Fruit fly (Drosophila melanogaster): ENCODE measurements around the gene CG43084.

The CG43084 gene

DNA sequence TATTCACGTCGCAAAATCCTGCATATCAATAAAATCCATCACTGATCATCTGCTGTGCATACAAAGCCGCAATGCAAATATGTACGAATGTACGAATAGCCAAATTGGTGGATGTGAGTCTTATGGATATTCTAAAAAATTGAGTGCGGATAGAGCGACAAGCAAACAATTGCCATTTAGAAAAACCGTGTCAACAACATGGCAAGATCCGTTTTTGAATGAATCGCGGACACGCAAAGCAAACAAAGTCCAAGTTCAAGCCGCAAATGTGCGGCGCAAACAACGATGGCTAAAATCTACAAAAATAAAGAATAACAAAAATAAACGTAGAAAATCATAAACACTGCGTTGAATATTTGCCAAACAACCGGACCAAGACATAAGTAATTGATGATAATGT lies 38.9 kb downstream of the CG43084 start (continued):
- TF ChIP-seq wdn (GFP tag; IDR thresholded peaks at IDR 0.05), result 0 out of 2 replicates have a peak, but pooled peaks have one; percentile 10
- peak; percentile 8 for TF ChIP-seq Fer1 (GFP tag; optimal IDR thresholded peaks at IDR 0.05)
- TF ChIP-seq H15 (GFP tag; IDR thresholded peaks at IDR 0.05), result no peak
- TF ChIP-seq CG14050 (GFP tag; IDR thresholded peaks at IDR 0.05), result no peak
- TF ChIP-seq Lpt (GFP tag; optimal IDR thresholded peaks at IDR 0.05), result no peak
- TF ChIP-seq Drgx (GFP tag; IDR thresholded peaks at IDR 0.05), result no peak
- peak; percentile 17 for TF ChIP-seq CG12769 (tag; optimal IDR thresholded peaks at IDR 0.05)
- peak; percentile 28 for TF ChIP-seq CrebB (tag; optimal IDR thresholded peaks at IDR 0.05)
- TF ChIP-seq Dp (GFP tag; optimal IDR thresholded peaks at IDR 0.05), result no peak
- TF ChIP-seq CG17328 (GFP tag; IDR thresholded peaks at IDR 0.05), result no peak
- no peak for TF ChIP-seq croc (GFP tag; conservative IDR thresholded peaks at IDR 0.05)
- no peak for TF ChIP-seq Asciz (GFP tag; optimal IDR thresholded peaks at IDR 0.05)
- TF ChIP-seq lab (GFP tag; optimal IDR thresholded peaks at IDR 0.05), result peak; percentile 47
- no peak for TF ChIP-seq CG8290 (GFP tag; optimal IDR thresholded peaks at IDR 0.05)
- TF ChIP-seq CG8290 (tag; optimal IDR thresholded peaks at IDR 0.05), result peak in 1 of 2 experiments; percentile 46
- TF ChIP-seq bcd (GFP tag; optimal IDR thresholded peaks at IDR 0.05), result peak; percentile 13
- TF ChIP-seq Dip2 (GFP tag; IDR thresholded peaks at IDR 0.05), result no peak
- TF ChIP-seq Oli (tag; optimal IDR thresholded peaks at IDR 0.05), result no peak
- TF ChIP-seq CG17568 (GFP tag; optimal IDR thresholded peaks at IDR 0.05), result no peak
- no peak for TF ChIP-seq Lhr (GFP tag; optimal IDR thresholded peaks at IDR 0.05)
- peak; percentile 30; the same call in 1 of the 2 replicates for TF ChIP-seq E2f2 (GFP tag; IDR thresholded peaks at IDR 0.05)
- peak; percentile 29 for TF ChIP-seq schlank (tag; optimal IDR thresholded peaks at IDR 0.05)
- TF ChIP-seq HLH54F (GFP tag; optimal IDR thresholded peaks at IDR 0.05), result no peak
- peak; percentile 41 for TF ChIP-seq B-H2 (GFP tag; optimal IDR thresholded peaks at IDR 0.05)
- TF ChIP-seq pho (GFP tag; optimal IDR thresholded peaks at IDR 0.05), result peak; percentile 18

DNA sequence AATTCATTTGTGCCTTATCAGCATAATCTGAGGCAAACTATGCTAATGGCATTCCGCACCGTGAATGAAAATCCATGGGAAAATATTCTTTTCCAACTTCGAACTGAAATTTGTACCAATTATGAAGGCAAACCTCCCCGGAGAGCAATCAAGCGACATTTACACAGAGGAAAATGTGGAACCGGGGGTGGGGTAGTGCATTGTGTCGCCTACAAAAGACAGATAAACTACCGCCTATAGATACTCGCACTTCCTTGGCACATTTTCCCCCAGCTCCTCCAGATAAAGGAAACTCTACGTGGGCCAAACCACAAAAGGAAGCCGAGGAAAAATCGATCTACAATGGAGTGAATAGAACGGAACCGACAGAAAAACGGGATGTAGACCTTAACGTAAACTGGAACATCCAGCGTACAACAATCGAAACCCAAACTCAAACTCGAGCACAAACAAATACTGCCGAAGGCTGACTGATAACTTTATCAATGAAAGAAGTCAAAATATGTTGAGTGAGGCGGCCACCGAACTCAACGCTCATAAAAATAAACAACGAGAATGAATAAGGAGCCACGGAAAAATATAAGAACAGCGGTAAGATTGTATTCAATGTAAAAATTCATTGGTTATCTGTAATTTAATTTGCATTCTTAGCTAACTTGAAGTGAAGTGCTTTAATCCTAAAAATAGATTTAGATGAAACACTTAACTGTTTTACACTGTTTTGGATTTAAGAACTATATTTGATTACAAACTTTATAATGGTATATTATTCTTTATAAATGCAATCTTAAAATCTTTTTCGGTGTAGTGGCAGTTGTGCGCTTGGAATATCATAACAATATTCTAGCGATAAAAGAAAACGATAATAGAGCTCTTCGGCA lies 40.3 kb downstream of the CG43084 start:
- peak; percentile 67 for TF ChIP-seq unpg (GFP tag; optimal IDR thresholded peaks at IDR 0.05)
- peak; percentile 30 for TF ChIP-seq CG13296 (GFP tag; optimal IDR thresholded peaks at IDR 0.05)
- no peak for TF ChIP-seq sr (GFP tag; IDR thresholded peaks at IDR 0.05)
- TF ChIP-seq ttk (GFP tag; IDR thresholded peaks at IDR 0.05), result peak; percentile 14; the same call in 1 of the 2 replicates
- peak; percentile 18 for TF ChIP-seq scrt (GFP tag; optimal IDR thresholded peaks at IDR 0.05)
- TF ChIP-seq chm (GFP tag; IDR thresholded peaks at IDR 0.05), result no peak
- no peak for TF ChIP-seq sob (GFP tag; IDR thresholded peaks at IDR 0.05)
- TF ChIP-seq ssp (GFP tag; IDR thresholded peaks at IDR 0.05), result no peak
- no peak for TF ChIP-seq gcm2 (GFP tag; optimal IDR thresholded peaks at IDR 0.05)
- TF ChIP-seq tll (GFP tag; optimal IDR thresholded peaks at IDR 0.05), result peak in 1 of 2 experiments; percentile 47
- no peak for TF ChIP-seq CG8765 (GFP tag; IDR thresholded peaks at IDR 0.05)
- no peak for TF ChIP-seq CG7745 (tag; optimal IDR thresholded peaks at IDR 0.05)
- peak; percentile 44 for TF ChIP-seq CoRest (tag; optimal IDR thresholded peaks at IDR 0.05)
- TF ChIP-seq hth (optimal IDR thresholded peaks at IDR 0.05), result no peak
- no peak for TF ChIP-seq CG2889 (GFP tag; IDR thresholded peaks at IDR 0.05)
- TF ChIP-seq nau (GFP tag; optimal IDR thresholded peaks at IDR 0.05), result peak; percentile 12
- peak in 1 of 2 experiments; percentile 29 for TF ChIP-seq Hr78 (GFP tag; optimal IDR thresholded peaks at IDR 0.05)
- no peak for TF ChIP-seq CG7963 (GFP tag; IDR thresholded peaks at IDR 0.05; ENCODE audit: partially characterized antibody)
- TF ChIP-seq zf30C (GFP tag; optimal IDR thresholded peaks at IDR 0.05), result peak; percentile 53
- TF ChIP-seq en (GFP tag; optimal IDR thresholded peaks at IDR 0.05), result no peak
- TF ChIP-seq mam (GFP tag; optimal IDR thresholded peaks at IDR 0.05), result no peak
- peak; percentile 56; the same call in 1 of the 2 replicates for TF ChIP-seq CG10959 (GFP tag; IDR thresholded peaks at IDR 0.05)
- no peak for TF ChIP-seq CG13123 (GFP tag; optimal IDR thresholded peaks at IDR 0.05)
- TF ChIP-seq ewg (GFP tag; optimal IDR thresholded peaks at IDR 0.05), result no peak
- TF ChIP-seq Lpt (GFP tag; optimal IDR thresholded peaks at IDR 0.05), result no peak
- no peak for TF ChIP-seq cato (GFP tag; optimal IDR thresholded peaks at IDR 0.05; ENCODE audit: borderline replicate concordance)

Measured in whole organism, embryonic.